Worm (Caenorhabditis elegans) whole organism, L2 larva: Measurements from ENCODE around the gene pas-2.

Experiments used
- dmd-4 ChIP-seq: sonication (generic microtip); optimal IDR thresholded peaks from 2 replicates; lab custom pipeline; 2017; ENCODE audit warnings: missing biosample characterization, missing genetic modification characterization
- lin-11 ChIP-seq: fragments of 150-350 bp; sonication (generic microtip); optimal IDR thresholded peaks from 2 replicates; lab custom pipeline; 2014; ENCODE audit warnings: missing biosample characterization, missing genetic modification characterization, inconsistent platforms, mixed read lengths

- TF ChIP-seq dmd-4 (no peak), lin-11 (no peak)
Observed at ce11 chrV:10726691-10727090, 43.5 kb upstream of the pas-2 start.
